Worm (Caenorhabditis elegans) whole organism, L1 larva: Measurements from ENCODE around the gene klp-13.

ENCODE experiments used
- C16A3.4 ChIP-seq: fragments of 150-350 bp; optimal IDR thresholded peaks from 2 replicates; lab custom pipeline; 2014; ENCODE audit warnings: missing biosample characterization, missing genetic modification characterization
- C34B4.2 ChIP-seq: sonication (generic microtip); optimal IDR thresholded peaks from 2 replicates; lab custom pipeline; 2017; ENCODE audit warnings: mild to moderate bottlenecking, missing genetic modification characterization, missing compliant biosample characterization
- alr-1 ChIP-seq: fragments of 200-800 bp; sonication (Bioruptor generic); optimal IDR thresholded peaks from 2 replicates; lab custom pipeline; 2018; ENCODE audit warnings: borderline replicate concordance, mild to moderate bottlenecking, missing genetic modification characterization, missing compliant biosample characterization
- blmp-1 ChIP-seq: fragments of 150-350 bp; optimal IDR thresholded peaks from 2 replicates; lab custom pipeline; 2014; ENCODE audit warnings: missing biosample characterization, missing genetic modification characterization
- ceh-82 ChIP-seq, 3 experiments: fragments of 150-350 bp in 1 of 3; sonication (generic microtip) in 2 of 3; optimal IDR thresholded peaks; 2 replicates each; lab custom pipeline; 2014 to 2017; ENCODE audit warnings: missing biosample characterization in 3 of 3, missing genetic modification characterization in 3 of 3
- ceh-88 ChIP-seq: fragments of 200-800 bp; sonication (Bioruptor generic); IDR thresholded peaks from 2 replicates; pipeline ENCODE4 v1.3.6; 2022; ENCODE audit warnings: missing genetic modification characterization, missing compliant biosample characterization
- ceh-90 ChIP-seq: sonication (generic microtip); optimal IDR thresholded peaks from 2 replicates; lab custom pipeline; 2016; ENCODE audit warnings: missing genetic modification characterization, missing compliant biosample characterization
- ces-1 ChIP-seq: fragments of 150-350 bp; optimal IDR thresholded peaks from 2 replicates; lab custom pipeline; 2014; ENCODE audit warnings: missing biosample characterization, missing genetic modification reagents, missing genetic modification characterization
- dsc-1 ChIP-seq: sonication (generic microtip); optimal IDR thresholded peaks from 2 replicates; lab custom pipeline; 2016; ENCODE audit warnings: mild to moderate bottlenecking, missing genetic modification characterization, missing compliant biosample characterization
- efl-3 ChIP-seq: fragments of 200-800 bp; sonication (Bioruptor generic); optimal IDR thresholded peaks from 2 replicates; lab custom pipeline; 2018; ENCODE audit warnings: mild to moderate bottlenecking, missing genetic modification characterization, missing compliant biosample characterization
- egl-13 ChIP-seq: sonication (generic microtip); optimal IDR thresholded peaks from 2 replicates; lab custom pipeline; 2016; ENCODE audit warnings: missing genotype, missing genetic modification reagents, missing genetic modification characterization, missing compliant biosample characterization
- elt-2 ChIP-seq: sonication (generic microtip); optimal IDR thresholded peaks from 2 replicates; lab custom pipeline; 2016; ENCODE audit warnings: missing genetic modification characterization, mild to moderate bottlenecking, inconsistent platforms, missing compliant biosample characterization, missing genetic modification reagents
- elt-3 ChIP-seq, 6 experiments: fragments of 150-350 bp in 1 of 6; sonication (generic microtip); optimal IDR thresholded peaks; 2 replicates each; lab custom pipeline; 2017 to 2018; ENCODE audit warnings: missing biosample characterization in 6 of 6, missing genetic modification characterization in 6 of 6, inconsistent platforms in 1 of 6
- fkh-10 ChIP-seq: sonication (generic microtip); optimal IDR thresholded peaks from 2 replicates; lab custom pipeline; 2017; ENCODE audit warnings: missing biosample characterization, missing genetic modification reagents, missing genetic modification characterization
- fkh-4 ChIP-seq: sonication (generic microtip); optimal IDR thresholded peaks from 2 replicates; lab custom pipeline; 2016; ENCODE audit warnings: missing compliant biosample characterization, missing genetic modification characterization, borderline replicate concordance
- hlh-17 ChIP-seq: fragments of 200-800 bp; sonication (Bioruptor generic); optimal IDR thresholded peaks from 2 replicates; lab custom pipeline; 2018; ENCODE audit warnings: missing genetic modification characterization, mild to moderate bottlenecking, missing compliant biosample characterization, moderate library complexity, borderline replicate concordance
- hpl-2 ChIP-seq: fragments of 150-350 bp; optimal IDR thresholded peaks from 2 replicates; lab custom pipeline; 2014; ENCODE audit warnings: missing biosample characterization, missing genetic modification reagents, missing genetic modification characterization
- irx-1 ChIP-seq: sonication (generic microtip); optimal IDR thresholded peaks from 2 replicates; lab custom pipeline; 2016; ENCODE audit warnings: missing genetic modification characterization, missing compliant biosample characterization
- isw-1 ChIP-seq: fragments of 200-800 bp; sonication (Bioruptor generic); IDR thresholded peaks from 2 replicates; pipeline ENCODE4 v1.3.6; 2022; ENCODE audit warnings: missing genetic modification characterization, missing compliant biosample characterization
- jun-1 ChIP-seq: fragments of 150-350 bp; optimal IDR thresholded peaks from 2 replicates; lab custom pipeline; 2014; ENCODE audit warnings: missing biosample characterization, missing genetic modification reagents, missing genetic modification characterization
- lin-14 ChIP-seq: fragments of 200-800 bp; sonication (Bioruptor generic); optimal IDR thresholded peaks from 2 replicates; lab custom pipeline; 2018; ENCODE audit warnings: mild to moderate bottlenecking, missing genetic modification characterization, moderate library complexity, missing compliant biosample characterization
- lin-15B ChIP-seq: fragments of 150-350 bp; sonication (generic microtip); optimal IDR thresholded peaks from 3 replicates; lab custom pipeline; 2014; ENCODE audit warnings: missing biosample characterization, missing genetic modification characterization
- lin-35 ChIP-seq, 2 experiments: fragments of 150-350 bp; optimal IDR thresholded peaks; 2 replicates each; lab custom pipeline; 2014; ENCODE audit warnings: missing biosample characterization in 2 of 2, missing genetic modification characterization in 2 of 2, missing genetic modification reagents in 2 of 2
- lin-39 ChIP-seq: fragments of 150-350 bp; optimal IDR thresholded peaks from 2 replicates; lab custom pipeline; 2014; ENCODE audit warnings: missing biosample characterization, missing genetic modification reagents, missing genetic modification characterization
- lir-3 ChIP-seq: sonication (generic microtip); optimal IDR thresholded peaks from 2 replicates; lab custom pipeline; 2016; ENCODE audit warnings: mild to moderate bottlenecking, missing genetic modification characterization, moderate library complexity, missing compliant biosample characterization; ENCODE audit not compliant: poor library complexity
- lsy-2 ChIP-seq, 2 experiments: fragments of 150-350 bp; optimal IDR thresholded peaks; 2 replicates each; lab custom pipeline; 2014; ENCODE audit warnings: missing biosample characterization in 2 of 2, missing genetic modification characterization in 2 of 2
- mef-2 ChIP-seq: fragments of 150-350 bp; optimal IDR thresholded peaks from 2 replicates; lab custom pipeline; 2014; ENCODE audit warnings: missing biosample characterization, missing genetic modification characterization
- mep-1 ChIP-seq: fragments of 150-350 bp; optimal IDR thresholded peaks from 2 replicates; lab custom pipeline; 2014; ENCODE audit warnings: missing biosample characterization, missing genetic modification characterization
- nhr-12 ChIP-seq: sonication (generic microtip); optimal IDR thresholded peaks from 2 replicates; lab custom pipeline; 2017; ENCODE audit warnings: missing biosample characterization, missing genetic modification characterization
- nhr-20 ChIP-seq: sonication (generic microtip); optimal IDR thresholded peaks from 2 replicates; lab custom pipeline; 2016; ENCODE audit warnings: mild to moderate bottlenecking, missing genetic modification characterization, missing compliant biosample characterization
- nhr-47 ChIP-seq: sonication (generic microtip); optimal IDR thresholded peaks from 2 replicates; lab custom pipeline; 2016; ENCODE audit warnings: mild to moderate bottlenecking, missing genetic modification characterization, moderate library complexity, missing compliant biosample characterization
- nhr-76 ChIP-seq: sonication (generic microtip); optimal IDR thresholded peaks from 2 replicates; lab custom pipeline; 2017; ENCODE audit warnings: missing biosample characterization, missing genetic modification characterization
- nhr-77 ChIP-seq: fragments of 150-350 bp; optimal IDR thresholded peaks from 2 replicates; lab custom pipeline; 2014; ENCODE audit warnings: missing biosample characterization, missing genetic modification characterization
- nhr-85 ChIP-seq: sonication (generic microtip); peaks from one replicate; lab custom pipeline; 2016; ENCODE audit warnings: missing genetic modification characterization, inconsistent platforms, missing compliant biosample characterization
- nhr-90 ChIP-seq: sonication (generic microtip); optimal IDR thresholded peaks from 2 replicates; lab custom pipeline; 2016; ENCODE audit warnings: mild to moderate bottlenecking, missing genetic modification characterization, missing compliant biosample characterization; ENCODE audit not compliant: poor library complexity
- pqm-1 ChIP-seq: sonication (generic microtip); optimal IDR thresholded peaks from 3 replicates; lab custom pipeline; 2017; ENCODE audit warnings: missing biosample characterization, missing genetic modification characterization
- skn-1 ChIP-seq: fragments of 150-350 bp; optimal IDR thresholded peaks from 2 replicates; lab custom pipeline; 2014; ENCODE audit warnings: missing biosample characterization, missing genetic modification characterization
- snu-23 ChIP-seq: sonication (generic microtip); optimal IDR thresholded peaks from 2 replicates; lab custom pipeline; 2016; ENCODE audit warnings: missing genetic modification characterization, missing compliant biosample characterization
- sox-4 ChIP-seq: sonication (generic microtip); optimal IDR thresholded peaks from 2 replicates; lab custom pipeline; 2016; ENCODE audit warnings: missing genetic modification characterization, missing compliant biosample characterization
- sup-37 ChIP-seq: fragments of 200-800 bp; sonication (Bioruptor generic); optimal IDR thresholded peaks from 2 replicates; lab custom pipeline; 2018; ENCODE audit warnings: mild to moderate bottlenecking, missing genetic modification characterization, missing compliant biosample characterization
- swsn-7 ChIP-seq: sonication (generic microtip); optimal IDR thresholded peaks from 2 replicates; lab custom pipeline; 2016; ENCODE audit warnings: missing genetic modification characterization, missing compliant biosample characterization
- tbx-2 ChIP-seq: sonication (generic microtip); optimal IDR thresholded peaks from 2 replicates; lab custom pipeline; 2016; ENCODE audit warnings: missing genetic modification characterization, missing compliant biosample characterization
- tlp-1 ChIP-seq: fragments of 150-350 bp; optimal IDR thresholded peaks from 2 replicates; lab custom pipeline; 2014; ENCODE audit warnings: missing biosample characterization, missing genetic modification characterization
- unc-130 ChIP-seq: fragments of 150-350 bp; optimal IDR thresholded peaks from 2 replicates; lab custom pipeline; 2017; ENCODE audit warnings: missing biosample characterization, missing genetic modification characterization, inconsistent platforms
- unc-30 ChIP-seq: sonication (generic microtip); optimal IDR thresholded peaks from 2 replicates; lab custom pipeline; 2017; ENCODE audit warnings: missing biosample characterization, missing genetic modification characterization
- vab-15 ChIP-seq: sonication (generic microtip); optimal IDR thresholded peaks from 2 replicates; lab custom pipeline; 2017; ENCODE audit warnings: missing genotype, mild to moderate bottlenecking, missing genetic modification characterization, missing compliant biosample characterization
- xbp-1 ChIP-seq: sonication (generic microtip); optimal IDR thresholded peaks from 2 replicates; lab custom pipeline; 2016; ENCODE audit warnings: missing genetic modification characterization, missing compliant biosample characterization
- zag-1 ChIP-seq: fragments of 150-350 bp; optimal IDR thresholded peaks from 2 replicates; lab custom pipeline; 2014; ENCODE audit warnings: missing biosample characterization, missing genetic modification characterization
- zip-4 ChIP-seq: fragments of 200-800 bp; sonication (Bioruptor generic); optimal IDR thresholded peaks from 2 replicates; lab custom pipeline; 2018; ENCODE audit warnings: mild to moderate bottlenecking, missing genetic modification characterization, moderate library complexity, missing compliant biosample characterization
- ztf-4 ChIP-seq: fragments of 150-350 bp; optimal IDR thresholded peaks from 2 replicates; lab custom pipeline; 2014; ENCODE audit warnings: missing biosample characterization, missing genetic modification characterization

The klp-13 gene

DNA sequence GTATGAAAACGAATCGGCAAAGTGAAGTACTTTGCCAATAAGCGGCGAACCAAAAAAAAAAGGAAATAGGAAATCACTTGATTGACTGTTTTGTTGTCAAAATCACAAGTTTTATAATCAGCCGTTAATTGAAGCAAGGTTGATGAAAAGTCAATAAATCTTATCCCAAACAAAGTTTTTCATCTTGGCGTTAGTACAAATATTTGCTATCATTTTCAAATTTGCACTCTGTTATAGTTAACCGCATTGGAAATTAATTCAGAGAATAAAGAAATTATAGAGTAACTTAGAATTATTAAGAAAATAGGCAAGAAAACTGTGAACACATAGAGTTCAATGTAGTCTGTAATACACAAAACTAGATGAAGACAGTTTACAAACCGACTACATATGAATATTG, 40.3 kb upstream of the klp-13 start, which contains the start of gene acs-17:
Gene acs-17 (minus strand): TSS at position 23 of the 400 bp plus-strand sequence.
- TF ChIP-seq nhr-12 (no peak), ceh-82 (tag; optimal IDR thresholded peaks at IDR 0.05; lab: Kevin White, UChicago) (no peak), unc-130 (tag; lab: Kevin White, UChicago) (peak; percentile 11), nhr-20 (peak; percentile 12), sox-4 (no peak), fkh-10 (GFP tag; lab: Kevin White, UChicago) (no peak), nhr-90 (peak; percentile 16), tlp-1 (tag; lab: Kevin White, UChicago) (no peak), ztf-4 (tag; lab: Kevin White, UChicago) (no peak), hpl-2 (GFP tag; lab: Kevin White, UChicago) (no peak), ceh-90 (no peak), efl-3 (GFP tag; lab: Kevin White, UChicago) (no peak), sup-37 (GFP tag; lab: Kevin White, UChicago) (no peak), elt-3 (tag; optimal IDR thresholded peaks at IDR 0.05; lab: Kevin White, UChicago) (peak in 1 of 6 experiments; percentile 30), C34B4.2 (tag; lab: Kevin White, UChicago) (no peak), pqm-1 (tag; lab: Kevin White, UChicago) (no peak), nhr-77 (no peak), blmp-1 (peak; percentile 30), lir-3 (no peak), lin-15B (tag; lab: Kevin White, UChicago) (no peak), nhr-85 (peak; percentile 86), alr-1 (no peak)

DNA sequence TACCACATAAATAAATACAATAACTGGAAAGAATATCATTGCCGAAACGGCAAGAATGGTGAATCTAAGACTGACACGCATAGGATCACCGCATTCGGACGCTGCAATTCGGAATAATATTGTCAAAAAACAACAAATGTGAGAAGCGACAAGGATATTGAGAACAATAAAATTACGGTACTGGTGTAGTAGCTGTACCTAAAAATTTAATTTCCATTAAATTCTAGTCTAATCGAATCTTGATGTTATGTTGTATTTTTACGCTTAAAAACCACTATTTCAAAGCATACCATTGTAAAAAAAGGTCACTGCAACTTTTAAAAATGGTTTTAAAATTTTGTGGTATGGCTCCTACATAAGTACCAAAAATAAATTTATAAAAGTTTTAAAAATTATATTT, 36.0 kb upstream of the klp-13 start, which contains the start of gene mig-23:
Gene mig-23 (minus strand): TSS at position 101 of the 400 bp plus-strand sequence.
- TF ChIP-seq hlh-17 (GFP tag; lab: Kevin White, UChicago) (no peak), egl-13 (no peak), nhr-12 (no peak), unc-30 (tag; lab: Kevin White, UChicago) (no peak), lin-35 (GFP tag; optimal IDR thresholded peaks at IDR 0.05; lab: Kevin White, UChicago) (no peak), zip-4 (GFP tag; lab: Kevin White, UChicago) (no peak), fkh-4 (tag; lab: Kevin White, UChicago) (no peak), zag-1 (no peak), lin-39 (tag; lab: Kevin White, UChicago) (no peak), lsy-2 (tag; optimal IDR thresholded peaks at IDR 0.05; lab: Kevin White, UChicago) (no peak), tlp-1 (tag; lab: Kevin White, UChicago) (no peak), isw-1 (GFP tag; lab: Robert Waterston, UW) (no peak), mef-2 (tag; lab: Kevin White, UChicago) (no peak)

DNA sequence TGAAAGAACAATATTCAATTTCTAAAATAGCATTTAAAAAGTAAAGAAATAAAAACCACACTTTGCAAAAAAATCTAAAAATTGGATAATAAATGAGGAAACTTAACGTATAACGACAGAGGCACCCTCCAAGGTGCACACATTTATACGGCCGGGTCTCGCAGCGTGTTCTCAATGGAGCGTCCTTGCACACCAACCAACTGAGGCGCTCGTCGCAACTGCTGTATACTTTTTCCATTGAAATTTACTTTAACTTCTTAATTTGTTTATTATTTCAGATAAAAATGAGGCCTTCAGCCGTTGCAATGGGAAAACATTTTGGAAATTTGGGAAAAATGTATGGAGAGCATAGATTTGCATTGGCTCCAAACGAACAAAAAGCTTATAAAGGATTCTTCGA, 31.6 kb upstream of the klp-13 start, which contains the start of the genes R07E4.5 and R07E4.3:
Gene R07E4.5 (minus strand): TSS at position 1 of the 400 bp plus-strand sequence.
Gene R07E4.3 (plus strand): TSS at position 285 of the 400 bp plus-strand sequence.
- no peak for TF ChIP-seq ces-1
- no peak for TF ChIP-seq elt-2 (tag; lab: Kevin White, UChicago)
- TF ChIP-seq tbx-2 (tag; lab: Kevin White, UChicago): peak; percentile 64
- no peak for TF ChIP-seq nhr-76 (tag; lab: Kevin White, UChicago)
- peak; percentile 75 for TF ChIP-seq nhr-90
- peak; percentile 70 for TF ChIP-seq lin-15B (tag; lab: Kevin White, UChicago)
- peak; percentile 67 for TF ChIP-seq swsn-7 (tag; lab: Kevin White, UChicago)
- TF ChIP-seq jun-1: peak; percentile 36
- TF ChIP-seq irx-1 (tag; lab: Kevin White, UChicago): peak; percentile 20
- peak in 2 of 6 experiments; percentile 12 to 76 for TF ChIP-seq elt-3 (tag; optimal IDR thresholded peaks at IDR 0.05; lab: Kevin White, UChicago)
- peak; percentile 77 for TF ChIP-seq lin-14 (GFP tag; lab: Kevin White, UChicago)
- peak; percentile 93 for TF ChIP-seq C16A3.4 (tag; lab: Kevin White, UChicago)
- no peak for TF ChIP-seq sup-37 (GFP tag; lab: Kevin White, UChicago)
- TF ChIP-seq xbp-1: peak; percentile 86
- peak; percentile 86 for TF ChIP-seq snu-23 (GFP tag; lab: Kevin White, UChicago)
- TF ChIP-seq nhr-85: peak; percentile 77
- TF ChIP-seq nhr-47 (tag; lab: Kevin White, UChicago): peak; percentile 71
- 0 out of 2 replicates have a peak, but pooled peaks have one; percentile 31 for TF ChIP-seq ceh-88 (GFP tag; lab: Robert Waterston, UW)
- peak; percentile 61 for TF ChIP-seq skn-1 (tag; lab: Kevin White, UChicago)
- TF ChIP-seq isw-1 (GFP tag; lab: Robert Waterston, UW): peak; percentile 36
- peak; percentile 91 for TF ChIP-seq unc-130 (tag; lab: Kevin White, UChicago)
- peak; percentile 80 to 87 for TF ChIP-seq lin-35 (GFP tag; optimal IDR thresholded peaks at IDR 0.05; lab: Kevin White, UChicago)
- TF ChIP-seq dsc-1 (tag; lab: Kevin White, UChicago): peak; percentile 48
- TF ChIP-seq tlp-1 (tag; lab: Kevin White, UChicago): no peak
- peak; percentile 81 for TF ChIP-seq nhr-20
- peak; percentile 70 for TF ChIP-seq mep-1
- no peak for TF ChIP-seq vab-15 (tag; lab: Kevin White, UChicago)
